Fruit fly (Drosophila melanogaster): ENCODE measurements around the gene PIP4K.

PIP4K gene

DNA sequence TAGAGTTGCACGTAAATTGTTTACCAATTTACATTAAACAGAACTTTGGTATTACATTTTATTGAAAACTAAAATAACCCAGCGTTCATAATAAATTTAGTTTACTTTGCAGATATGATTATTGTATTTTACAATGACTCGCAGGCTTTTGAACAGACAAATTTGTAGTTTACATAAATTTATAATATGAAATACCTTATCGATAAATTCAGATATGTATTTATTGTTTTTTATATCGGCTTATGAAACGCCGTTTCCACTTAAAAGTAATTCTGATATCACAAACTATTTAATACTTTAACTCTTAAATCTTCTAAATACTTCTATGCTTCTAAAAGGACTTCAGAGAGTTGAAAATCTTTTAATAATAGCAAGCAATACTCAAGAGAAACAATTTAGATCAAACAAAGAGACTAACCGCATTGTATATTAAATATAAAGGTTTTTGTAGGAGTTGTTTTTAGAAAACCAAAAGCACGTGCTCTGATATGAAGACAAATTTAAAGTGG lies at the start of gene PIP4K:
PIP4K (minus strand) TSS at position 196 of the 509 bp plus-strand sequence.
- no peak for TF ChIP-seq Crg-1 (GFP tag; optimal IDR thresholded peaks at IDR 0.05)
- TF ChIP-seq CG1620 (GFP tag; optimal IDR thresholded peaks at IDR 0.05) = no peak
- TF ChIP-seq Clk (GFP tag; optimal IDR thresholded peaks at IDR 0.05) = no peak
- peak; percentile 47 for TF ChIP-seq bab1 (GFP tag; optimal IDR thresholded peaks at IDR 0.05)
- TF ChIP-seq CG11617 (GFP tag; optimal IDR thresholded peaks at IDR 0.05) = peak; percentile 4
- peak; percentile 41 for TF ChIP-seq CG5204 (GFP tag; optimal IDR thresholded peaks at IDR 0.05)
- no peak for TF ChIP-seq Hr96 (GFP tag; optimal IDR thresholded peaks at IDR 0.05)
- peak; percentile 52 for TF ChIP-seq CG14711 (tag; optimal IDR thresholded peaks at IDR 0.05)
- TF ChIP-seq kay (GFP tag; ENCODE audit: borderline replicate concordance) = no peak
- TF ChIP-seq CG7101 (tag; optimal IDR thresholded peaks at IDR 0.05) = no peak
- no peak for TF ChIP-seq cnc (optimal IDR thresholded peaks at IDR 0.05)
- no peak for TF ChIP-seq ovo (GFP tag; optimal IDR thresholded peaks at IDR 0.05)
- TF ChIP-seq CG7045 (GFP tag; optimal IDR thresholded peaks at IDR 0.05) = no peak

DNA sequence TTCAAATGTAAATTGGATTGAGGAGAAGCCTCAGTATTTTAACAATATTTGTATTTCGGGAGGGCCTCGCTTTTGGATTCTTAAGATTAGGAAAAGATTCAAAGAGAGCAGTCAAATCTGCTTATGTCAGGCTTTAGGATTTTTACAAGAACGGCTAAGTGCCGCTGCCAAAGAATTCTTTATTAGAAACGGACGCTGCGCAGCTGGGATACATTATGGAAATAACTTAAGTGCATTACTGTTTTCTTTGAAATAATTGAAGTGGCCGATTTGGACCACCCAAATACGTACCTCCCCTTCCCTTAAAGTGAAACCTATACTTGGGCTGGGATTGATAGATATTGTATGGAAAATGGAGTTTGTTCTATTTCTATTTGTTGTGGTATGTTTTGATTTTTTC lies 41.6 kb upstream of the PIP4K start:
- TF ChIP-seq Mnt (GFP tag; optimal IDR thresholded peaks at IDR 0.05) (no peak), tj (GFP tag; optimal IDR thresholded peaks at IDR 0.05) (no peak), pad (GFP tag; optimal IDR thresholded peaks at IDR 0.05) (no peak), Hr96 (GFP tag; optimal IDR thresholded peaks at IDR 0.05) (no peak), CG12768 (GFP tag; optimal IDR thresholded peaks at IDR 0.05) (no peak)

DNA sequence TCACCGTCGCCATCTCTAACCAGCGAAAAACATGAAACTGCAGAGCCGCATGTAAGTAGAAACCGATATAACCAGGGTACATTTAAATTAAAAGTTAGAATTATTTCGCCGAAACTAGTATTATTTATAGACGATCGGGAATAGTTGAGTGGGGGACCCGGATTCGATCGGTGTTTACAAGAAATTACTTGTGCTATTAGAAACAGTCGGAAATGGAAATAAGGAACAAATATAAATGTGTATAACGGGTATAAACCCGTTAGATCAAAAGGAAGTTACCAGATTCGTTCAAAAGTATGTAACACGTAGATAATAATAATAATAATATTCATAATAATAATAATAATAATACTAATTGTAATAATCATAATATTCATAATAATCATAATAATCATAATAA lies 38.1 kb upstream of the PIP4K start:
- TF ChIP-seq tj (GFP tag; optimal IDR thresholded peaks at IDR 0.05) (no peak), CG12768 (GFP tag; optimal IDR thresholded peaks at IDR 0.05) (no peak), CG14711 (tag; optimal IDR thresholded peaks at IDR 0.05) (no peak), ovo (GFP tag; optimal IDR thresholded peaks at IDR 0.05) (no peak), toe (GFP tag; optimal IDR thresholded peaks at IDR 0.05) (no peak), CG11617 (GFP tag; optimal IDR thresholded peaks at IDR 0.05) (no peak), cnc (optimal IDR thresholded peaks at IDR 0.05) (no peak), cic (GFP tag; optimal IDR thresholded peaks at IDR 0.05) (no peak), CG33017 (tag; optimal IDR thresholded peaks at IDR 0.05) (no peak), CG1620 (GFP tag; optimal IDR thresholded peaks at IDR 0.05) (no peak), pad (GFP tag; optimal IDR thresholded peaks at IDR 0.05) (no peak), Hr96 (GFP tag; optimal IDR thresholded peaks at IDR 0.05) (no peak), Crg-1 (GFP tag; optimal IDR thresholded peaks at IDR 0.05) (no peak), Clk (GFP tag; optimal IDR thresholded peaks at IDR 0.05) (no peak), bab1 (GFP tag; optimal IDR thresholded peaks at IDR 0.05) (no peak)

DNA sequence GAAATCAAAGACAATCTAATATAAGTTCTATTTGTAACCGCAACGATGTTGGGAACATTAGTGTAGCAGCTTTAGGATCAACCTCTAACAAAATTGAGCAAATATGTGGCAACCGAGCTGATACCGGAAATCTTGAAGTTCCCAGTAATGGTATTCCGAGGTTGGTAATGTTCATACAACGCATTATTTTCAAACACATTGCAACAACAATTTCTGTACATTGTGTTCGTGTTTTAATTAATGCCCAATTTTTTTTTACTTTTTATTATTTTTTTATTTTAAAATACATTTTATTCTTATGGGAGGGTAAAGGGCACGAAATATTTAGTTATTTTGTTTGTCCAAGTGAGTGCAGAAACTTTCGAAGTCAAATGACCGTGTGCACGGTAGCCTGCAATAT lies 36.7 kb upstream of the PIP4K start:
- TF ChIP-seq ovo (GFP tag; optimal IDR thresholded peaks at IDR 0.05) = no peak
- no peak for TF ChIP-seq CG7045 (GFP tag; optimal IDR thresholded peaks at IDR 0.05)
- no peak for TF ChIP-seq Hr96 (GFP tag; optimal IDR thresholded peaks at IDR 0.05)
- no peak for TF ChIP-seq Clk (GFP tag; optimal IDR thresholded peaks at IDR 0.05)
- no peak for TF ChIP-seq kay (GFP tag; ENCODE audit: borderline replicate concordance)
- no peak for TF ChIP-seq CG12768 (GFP tag; optimal IDR thresholded peaks at IDR 0.05)
- no peak for TF ChIP-seq CG5204 (GFP tag; optimal IDR thresholded peaks at IDR 0.05)
- TF ChIP-seq Crg-1 (GFP tag; optimal IDR thresholded peaks at IDR 0.05) = no peak
- no peak for TF ChIP-seq tj (GFP tag; optimal IDR thresholded peaks at IDR 0.05)
- TF ChIP-seq CG33017 (tag; optimal IDR thresholded peaks at IDR 0.05) = no peak
- TF ChIP-seq CG14711 (tag; optimal IDR thresholded peaks at IDR 0.05) = no peak
- TF ChIP-seq cic (GFP tag; optimal IDR thresholded peaks at IDR 0.05) = no peak
- no peak for TF ChIP-seq CG11617 (GFP tag; optimal IDR thresholded peaks at IDR 0.05)
- TF ChIP-seq CG1620 (GFP tag; optimal IDR thresholded peaks at IDR 0.05) = no peak

DNA sequence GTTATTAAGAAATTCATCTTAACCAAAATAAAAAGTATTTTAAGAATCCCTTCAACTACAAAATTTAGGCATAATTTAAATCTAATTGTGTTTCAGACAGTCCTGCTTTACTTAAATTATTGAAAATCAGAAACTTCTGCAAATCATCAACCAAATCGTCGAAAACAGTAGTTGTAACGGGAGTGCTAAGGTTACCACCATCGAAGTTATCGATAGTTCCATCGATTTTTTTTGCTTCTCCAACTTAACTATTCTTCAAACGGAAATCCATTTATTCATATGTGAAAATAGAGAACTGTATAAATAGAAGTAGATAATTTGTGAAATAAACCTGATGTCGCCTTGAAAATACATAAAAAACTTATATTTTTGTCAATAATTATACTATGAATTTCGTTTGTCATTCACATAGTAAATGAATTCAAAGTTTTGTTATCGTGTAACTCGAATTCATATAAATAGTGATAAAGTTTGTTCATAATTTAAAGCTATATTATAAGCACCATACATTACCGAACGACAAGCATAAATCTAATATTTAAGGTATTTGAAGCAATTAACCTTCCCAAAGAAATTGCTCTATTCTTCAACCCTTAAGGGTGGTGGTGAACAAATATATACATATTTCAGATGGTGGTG lies 35.1 kb upstream of the PIP4K start:
- TF ChIP-seq cnc (optimal IDR thresholded peaks at IDR 0.05) (no peak), Mnt (GFP tag; optimal IDR thresholded peaks at IDR 0.05) (no peak), CG1620 (GFP tag; optimal IDR thresholded peaks at IDR 0.05) (no peak), CG33017 (tag; optimal IDR thresholded peaks at IDR 0.05) (no peak), kay (GFP tag; ENCODE audit: borderline replicate concordance) (peak; percentile 69), Crg-1 (GFP tag; optimal IDR thresholded peaks at IDR 0.05) (no peak), CG12768 (GFP tag; optimal IDR thresholded peaks at IDR 0.05) (no peak), tj (GFP tag; optimal IDR thresholded peaks at IDR 0.05) (no peak)

DNA sequence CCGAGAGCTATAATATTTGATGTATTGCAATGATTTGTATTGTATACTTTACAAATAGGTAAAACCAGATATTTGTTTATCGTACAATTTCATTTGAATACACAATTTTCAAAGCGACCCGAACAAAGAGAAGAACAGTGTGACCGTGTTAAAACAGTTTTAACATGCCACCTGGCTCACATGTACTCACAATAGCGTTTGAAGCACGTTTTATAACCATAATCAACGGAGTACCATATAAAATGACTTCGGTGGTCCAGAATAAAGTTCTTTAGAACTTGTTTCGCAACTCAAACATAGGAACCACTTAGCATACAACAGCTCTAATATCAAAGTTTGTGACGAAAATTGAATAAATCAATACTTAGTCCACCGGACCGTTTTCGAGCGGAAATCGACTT lies 33.9 kb upstream of the PIP4K start, which contains the start of the genes Dyrk3 and Cadps:
Dyrk3 (minus strand) TSS at position 150 of the 401 bp plus-strand sequence.
Cadps (plus strand) TSS at position 274 of the 401 bp plus-strand sequence.
- TF ChIP-seq CG33017 (tag; optimal IDR thresholded peaks at IDR 0.05) (no peak), Clk (GFP tag; optimal IDR thresholded peaks at IDR 0.05) (no peak), CG1620 (GFP tag; optimal IDR thresholded peaks at IDR 0.05) (no peak), cnc (optimal IDR thresholded peaks at IDR 0.05) (no peak), bab1 (GFP tag; optimal IDR thresholded peaks at IDR 0.05) (peak; percentile 22), CG7101 (tag; optimal IDR thresholded peaks at IDR 0.05) (peak; percentile 22), CG11617 (GFP tag; optimal IDR thresholded peaks at IDR 0.05) (no peak), CG5204 (GFP tag; optimal IDR thresholded peaks at IDR 0.05) (no peak), Hr96 (GFP tag; optimal IDR thresholded peaks at IDR 0.05) (no peak), toe (GFP tag; optimal IDR thresholded peaks at IDR 0.05) (no peak), Mnt (GFP tag; optimal IDR thresholded peaks at IDR 0.05) (peak; percentile 75), cic (GFP tag; optimal IDR thresholded peaks at IDR 0.05) (no peak), CG7045 (GFP tag; optimal IDR thresholded peaks at IDR 0.05) (no peak), pad (GFP tag; optimal IDR thresholded peaks at IDR 0.05) (no peak), Crg-1 (GFP tag; optimal IDR thresholded peaks at IDR 0.05) (no peak), CG14711 (tag; optimal IDR thresholded peaks at IDR 0.05) (peak; percentile 20)
